Fruit fly (Drosophila melanogaster): ENCODE data around the gene CG46519.
"Not testable (repeated sequence)": the region's sequence is repeated elsewhere in the genome, so short reads cannot be mapped to it uniquely, and the experiment has no call there.

The CG46519 gene

DNA sequence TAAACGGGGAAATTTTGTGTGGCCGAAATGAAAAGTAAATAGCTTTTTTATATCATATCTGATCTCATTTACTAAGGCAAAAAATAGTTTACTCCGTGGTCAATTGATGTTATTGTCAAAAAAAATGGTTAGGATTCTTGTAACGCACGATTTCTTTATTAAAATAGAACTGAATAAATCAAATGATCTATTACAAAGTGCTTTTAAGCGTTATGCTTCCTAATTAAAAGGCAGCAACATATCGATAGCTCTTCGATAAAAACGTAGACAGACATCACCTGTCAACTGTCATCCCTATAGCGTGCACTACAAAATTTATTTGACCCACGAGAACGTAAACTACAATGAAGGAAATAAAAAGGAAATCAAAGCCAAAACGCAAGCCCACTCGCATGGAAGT, at the start of gene CG46519:
TSS of gene CG46519 (plus strand) at position 301 of the 400 bp plus-strand sequence.
- TF ChIP-seq fd59A (GFP tag; optimal IDR thresholded peaks at IDR 0.05); svp (GFP tag); Smox (GFP tag; optimal IDR thresholded peaks at IDR 0.05): not testable (repeated sequence)

DNA sequence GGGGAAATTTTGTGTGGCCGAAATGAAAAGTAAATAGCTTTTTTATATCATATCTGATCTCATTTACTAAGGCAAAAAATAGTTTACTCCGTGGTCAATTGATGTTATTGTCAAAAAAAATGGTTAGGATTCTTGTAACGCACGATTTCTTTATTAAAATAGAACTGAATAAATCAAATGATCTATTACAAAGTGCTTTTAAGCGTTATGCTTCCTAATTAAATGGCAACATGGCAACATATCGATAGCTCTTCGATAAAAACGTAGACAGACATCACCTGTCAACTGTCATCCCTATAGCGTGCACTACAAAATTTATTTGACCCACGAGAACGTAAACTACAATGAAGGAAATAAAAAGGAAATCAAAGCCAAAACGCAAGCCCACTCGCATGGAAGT, 49.2 kb upstream of the CG46519 start, which contains the start of gene CG46511:
TSS of gene CG46511 (plus strand) at position 301 of the 400 bp plus-strand sequence.
- TF ChIP-seq CG11762 (GFP tag; optimal IDR thresholded peaks at IDR 0.05; ENCODE audit: insufficient read depth); Hr38 (GFP tag; optimal IDR thresholded peaks at IDR 0.05); fkh (GFP tag; optimal IDR thresholded peaks at IDR 0.05): not testable (repeated sequence)

DNA sequence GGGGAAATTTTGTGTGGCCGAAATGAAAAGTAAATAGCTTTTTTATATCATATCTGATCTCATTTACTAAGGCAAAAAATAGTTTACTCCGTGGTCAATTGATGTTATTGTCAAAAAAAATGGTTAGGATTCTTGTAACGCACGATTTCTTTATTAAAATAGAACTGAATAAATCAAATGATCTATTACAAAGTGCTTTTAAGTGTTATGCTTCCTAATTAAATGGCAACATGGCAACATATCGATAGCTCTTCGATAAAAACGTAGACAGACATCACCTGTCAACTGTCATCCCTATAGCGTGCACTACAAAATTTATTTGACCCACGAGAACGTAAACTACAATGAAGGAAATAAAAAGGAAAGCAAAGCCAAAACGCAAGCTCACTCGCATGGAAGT, 44.3 kb upstream of the CG46519 start, which contains the start of gene CG46512:
TSS of gene CG46512 (plus strand) at position 301 of the 400 bp plus-strand sequence.
- TF ChIP-seq CG7368 (GFP tag; optimal IDR thresholded peaks at IDR 0.05); CG16779 (tag; optimal IDR thresholded peaks at IDR 0.05); Sox102F (GFP tag; optimal IDR thresholded peaks at IDR 0.05): not testable (repeated sequence)

DNA sequence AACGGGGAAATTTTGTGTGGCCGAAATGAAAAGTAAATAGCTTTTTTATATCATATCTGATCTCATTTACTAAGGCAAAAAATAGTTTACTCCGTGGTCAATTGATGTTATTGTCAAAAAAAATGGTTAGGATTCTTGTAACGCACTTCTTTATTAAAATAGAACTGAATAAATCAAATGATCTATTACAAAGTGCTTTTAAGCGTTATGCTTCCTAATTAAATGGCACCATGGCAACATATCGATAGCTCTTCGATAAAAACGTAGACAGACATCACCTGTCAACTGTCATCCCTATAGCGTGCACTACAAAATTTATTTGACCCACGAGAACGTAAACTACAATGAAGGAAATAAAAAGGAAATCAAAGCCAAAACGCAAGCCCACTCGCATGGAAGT, 39.4 kb upstream of the CG46519 start, which contains the start of gene CG46513:
TSS of gene CG46513 (plus strand) at position 301 of the 400 bp plus-strand sequence.
- not testable (repeated sequence) for TF ChIP-seq CG8119 (GFP tag; IDR thresholded peaks at IDR 0.05); net (GFP tag; optimal IDR thresholded peaks at IDR 0.05); Eip78C (GFP tag)

DNA sequence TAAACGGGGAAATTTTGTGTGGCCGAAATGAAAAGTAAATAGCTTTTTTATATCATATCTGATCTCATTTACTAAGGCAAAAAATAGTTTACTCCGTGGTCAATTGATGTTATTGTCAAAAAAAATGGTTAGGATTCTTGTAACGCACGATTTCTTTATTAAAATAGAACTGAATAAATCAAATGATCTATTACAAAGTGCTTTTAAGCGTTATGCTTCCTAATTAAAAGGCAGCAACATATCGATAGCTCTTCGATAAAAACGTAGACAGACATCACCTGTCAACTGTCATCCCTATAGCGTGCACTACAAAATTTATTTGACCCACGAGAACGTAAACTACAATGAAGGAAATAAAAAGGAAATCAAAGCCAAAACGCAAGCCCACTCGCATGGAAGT, 34.5 kb upstream of the CG46519 start, which contains the start of gene CG46514:
TSS of gene CG46514 (plus strand) at position 301 of the 400 bp plus-strand sequence.
- not testable (repeated sequence) for TF ChIP-seq CG10669, Lpt, CG6276 (GFP tag; optimal IDR thresholded peaks at IDR 0.05)

DNA sequence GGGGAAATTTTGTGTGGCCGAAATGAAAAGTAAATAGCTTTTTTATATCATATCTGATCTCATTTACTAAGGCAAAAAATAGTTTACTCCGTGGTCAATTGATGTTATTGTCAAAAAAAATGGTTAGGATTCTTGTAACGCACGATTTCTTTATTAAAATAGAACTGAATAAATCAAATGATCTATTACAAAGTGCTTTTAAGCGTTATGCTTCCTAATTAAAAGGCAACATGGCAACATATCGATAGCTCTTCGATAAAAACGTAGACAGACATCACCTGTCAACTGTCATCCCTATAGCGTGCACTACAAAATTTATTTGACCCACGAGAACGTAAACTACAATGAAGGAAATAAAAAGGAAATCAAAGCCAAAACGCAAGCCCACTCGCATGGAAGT, 29.5 kb upstream of the CG46519 start, which contains the start of gene CG46515:
TSS of gene CG46515 (plus strand) at position 301 of the 400 bp plus-strand sequence.
- TF ChIP-seq CG6163 (GFP tag; IDR thresholded peaks at IDR 0.05); Eip78C (GFP tag); CG3919 (GFP tag; optimal IDR thresholded peaks at IDR 0.05): not testable (repeated sequence)

dm6 chrX:22212028-22212427, 19.3 kb upstream of the CG46519 start, which contains the start of gene CG46516:
TSS of gene CG46516 (plus strand) at chrX:22212328.
- TF ChIP-seq CG11294 (GFP tag; IDR thresholded peaks at IDR 0.05); Hr38 (GFP tag; optimal IDR thresholded peaks at IDR 0.05); CG7368 (GFP tag; optimal IDR thresholded peaks at IDR 0.05): not testable (repeated sequence)

dm6 chrX:22217079-22217478, 14.3 kb upstream of the CG46519 start, which contains the start of gene CG46517:
TSS of gene CG46517 (plus strand) at chrX:22217379.
- not testable (repeated sequence) for TF ChIP-seq CG11294 (GFP tag; IDR thresholded peaks at IDR 0.05); CG7368 (GFP tag; optimal IDR thresholded peaks at IDR 0.05); CG3919 (GFP tag; optimal IDR thresholded peaks at IDR 0.05)

DNA sequence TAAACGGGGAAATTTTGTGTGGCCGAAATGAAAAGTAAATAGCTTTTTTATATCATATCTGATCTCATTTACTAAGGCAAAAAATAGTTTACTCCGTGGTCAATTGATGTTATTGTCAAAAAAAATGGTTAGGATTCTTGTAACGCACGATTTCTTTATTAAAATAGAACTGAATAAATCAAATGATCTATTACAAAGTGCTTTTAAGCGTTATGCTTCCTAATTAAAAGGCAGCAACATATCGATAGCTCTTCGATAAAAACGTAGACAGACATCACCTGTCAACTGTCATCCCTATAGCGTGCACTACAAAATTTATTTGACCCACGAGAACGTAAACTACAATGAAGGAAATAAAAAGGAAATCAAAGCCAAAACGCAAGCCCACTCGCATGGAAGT, 5.1 kb upstream of the CG46519 start, which contains the start of gene CG46518:
TSS of gene CG46518 (plus strand) at position 301 of the 400 bp plus-strand sequence.
- not testable (repeated sequence) for TF ChIP-seq pdm3 (GFP tag; optimal IDR thresholded peaks at IDR 0.05); Gug (GFP tag; IDR thresholded peaks at IDR 0.05); CG6854 (GFP tag; optimal IDR thresholded peaks at IDR 0.05)

- TF ChIP-seq OdsH (GFP tag; optimal IDR thresholded peaks at IDR 0.05); salr (GFP tag; optimal IDR thresholded peaks at IDR 0.05); CG11762 (GFP tag; optimal IDR thresholded peaks at IDR 0.05; ENCODE audit: insufficient read depth): not testable (repeated sequence)
These were observed 4.9 kb downstream of the CG46519 start, which contains the start of gene CG46520 for dm6 chrX:22236265-22236664. TSS of gene CG46520 (plus strand) at chrX:22236565.

Data from whole organism, prepupa.